Fruit fly (Drosophila melanogaster) whole organism, wandering third instar larva: ENCODE data around the gene Nuak.

Experiments used
- Abd-B ChIP-seq: fragments of >200 bp; optimal IDR thresholded peaks from 2 replicates; lab custom pipeline; 2017; ENCODE audit warnings: missing biosample characterization, missing genetic modification characterization
- CG32264 ChIP-seq: fragments of 200-800 bp; sonication (Bioruptor generic); optimal IDR thresholded peaks from 2 replicates; lab custom pipeline; 2016; ENCODE audit warnings: missing biosample characterization, missing genetic modification characterization
- CG9705 ChIP-seq: fragments of 200-800 bp; sonication (Bioruptor generic); optimal IDR thresholded peaks from 2 replicates; lab custom pipeline; 2018; ENCODE audit warnings: missing biosample characterization, mild to moderate bottlenecking, missing genetic modification characterization
- CrebA ChIP-seq: fragments of 200-800 bp; sonication (Bioruptor generic); optimal IDR thresholded peaks from 2 replicates; lab custom pipeline; 2016; ENCODE audit warnings: missing biosample characterization, mild to moderate bottlenecking, missing genetic modification characterization, borderline replicate concordance
- Dfd ChIP-seq: fragments of >200 bp; optimal IDR thresholded peaks from 2 replicates; lab custom pipeline; 2017; ENCODE audit warnings: missing biosample characterization, missing genetic modification characterization
- Dif ChIP-seq: fragments of 200-275, 200-300 bp; sonication (Bioruptor generic); optimal IDR thresholded peaks from 2 replicates; lab custom pipeline; 2018; ENCODE audit warnings: missing biosample characterization, missing genetic modification characterization; ENCODE audit not compliant: partially characterized antibody
- HLH106 ChIP-seq: fragments of 200-800 bp; optimal IDR thresholded peaks from 3 replicates; lab custom pipeline; 2019; ENCODE audit warnings: missing biosample characterization, mild to moderate bottlenecking, missing genetic modification characterization, moderate library complexity
- Hnf4 ChIP-seq: fragments of 200-800 bp; sonication (Bioruptor generic); optimal IDR thresholded peaks from 2 replicates; lab custom pipeline; 2016; ENCODE audit warnings: missing biosample characterization, mild to moderate bottlenecking, missing genetic modification characterization
- Hr78 ChIP-seq: fragments of >200 bp; optimal IDR thresholded peaks from 2 replicates; lab custom pipeline; 2017; ENCODE audit warnings: missing biosample characterization, missing genetic modification characterization
- Hr83 ChIP-seq: fragments of 200-300 bp; sonication (Bioruptor generic); optimal IDR thresholded peaks from 2 replicates; lab custom pipeline; 2016; ENCODE audit warnings: missing biosample characterization, mild to moderate bottlenecking, missing genetic modification characterization, moderate library complexity; ENCODE audit not compliant: poor library complexity, severe bottlenecking
- Jra ChIP-seq: sonication (Bioruptor generic); optimal IDR thresholded peaks from 2 replicates; lab custom pipeline; 2016; ENCODE audit warnings: missing biosample characterization, missing genetic modification characterization
- Mio ChIP-seq: sonication (Bioruptor generic); optimal IDR thresholded peaks from 2 replicates; lab custom pipeline; 2016; ENCODE audit warnings: missing biosample characterization, missing genetic modification characterization
- Myc ChIP-seq: fragments of >200 bp; optimal IDR thresholded peaks from 2 replicates; lab custom pipeline; 2017
- N ChIP-seq: fragments of >200 bp; optimal IDR thresholded peaks from 2 replicates; lab custom pipeline; 2018; ENCODE audit warnings: missing biosample characterization, missing external identifiers, missing genetic modification characterization
- OdsH ChIP-seq: fragments of 200-800 bp; sonication (Bioruptor generic); optimal IDR thresholded peaks from 2 replicates; lab custom pipeline; 2016; ENCODE audit warnings: missing biosample characterization, mild to moderate bottlenecking, missing genetic modification characterization
- Rel ChIP-seq, 2 experiments: fragments of 200-800 bp; sonication (Bioruptor generic) in 1 of 2; optimal IDR thresholded peaks; 2 replicates in 1 of 2; 3 replicates in 1 of 2; lab custom pipeline; 2016 to 2019; ENCODE audit warnings: mild to moderate bottlenecking in 2 of 2, missing biosample characterization in 2 of 2, missing genetic modification characterization in 2 of 2, moderate library complexity in 1 of 2
- Sp1 ChIP-seq: fragments of 200-800 bp; sonication (Bioruptor generic); optimal IDR thresholded peaks from 3 replicates; lab custom pipeline; 2019; ENCODE audit warnings: missing biosample characterization, mild to moderate bottlenecking, missing genetic modification characterization, moderate library complexity
- Vsx2 ChIP-seq: fragments of 200-300, 225-300 bp; sonication (Bioruptor generic); optimal IDR thresholded peaks from 2 replicates; lab custom pipeline; 2018; ENCODE audit warnings: missing biosample characterization, missing genetic modification characterization; ENCODE audit not compliant: partially characterized antibody
- br ChIP-seq: fragments of 200-800 bp; sonication (Bioruptor generic); optimal IDR thresholded peaks from 2 replicates; lab custom pipeline; 2016; ENCODE audit warnings: missing biosample characterization, missing genetic modification characterization
- dl ChIP-seq, 2 experiments: fragments of 175-275, 200-275 bp in 1 of 2; fragments of 200-275 bp in 1 of 2; sonication (Bioruptor generic); optimal IDR thresholded peaks; lab custom pipeline; 2018; ENCODE audit warnings: mild to moderate bottlenecking in 2 of 2, missing biosample characterization in 2 of 2, missing genetic modification characterization in 2 of 2, moderate library complexity in 2 of 2; ENCODE audit not compliant: partially characterized antibody in 2 of 2, insufficient read depth in 1 of 2
- dmrt93B ChIP-seq: fragments of 200-800 bp; sonication (Bioruptor generic); optimal IDR thresholded peaks from 2 replicates; lab custom pipeline; 2018; ENCODE audit warnings: missing biosample characterization, mild to moderate bottlenecking, missing genetic modification characterization
- dsf ChIP-seq: sonication (Bioruptor generic); optimal IDR thresholded peaks from 2 replicates; lab custom pipeline; 2016; ENCODE audit warnings: missing biosample characterization, missing genetic modification characterization, borderline replicate concordance
- ey ChIP-seq: fragments of 200-800 bp; sonication (Bioruptor generic); optimal IDR thresholded peaks from 2 replicates; lab custom pipeline; 2016; ENCODE audit warnings: missing biosample characterization, missing genetic modification characterization
- foxo ChIP-seq, 2 experiments: fragments of 200-800 bp; sonication (Bioruptor generic); optimal IDR thresholded peaks; 2 replicates in 1 of 2; 3 replicates in 1 of 2; lab custom pipeline; 2016 to 2017; ENCODE audit warnings: missing biosample characterization in 2 of 2, missing genetic modification characterization in 2 of 2
- fru ChIP-seq: fragments of 200-800 bp; sonication (Bioruptor generic); optimal IDR thresholded peaks from 3 replicates; lab custom pipeline; 2016; ENCODE audit warnings: missing biosample characterization, mild to moderate bottlenecking, missing genetic modification characterization
- h ChIP-seq: fragments of 200-800 bp; sonication (Bioruptor generic); optimal IDR thresholded peaks from 3 replicates; lab custom pipeline; 2016; ENCODE audit warnings: missing biosample characterization, mild to moderate bottlenecking, missing genetic modification characterization
- jim ChIP-seq: fragments of 175-275, 200-325 bp; sonication (Bioruptor generic); optimal IDR thresholded peaks from 2 replicates; lab custom pipeline; 2016; ENCODE audit warnings: missing biosample characterization, mild to moderate bottlenecking, missing genetic modification characterization
- lola ChIP-seq: fragments of >200 bp; optimal IDR thresholded peaks from 2 replicates; lab custom pipeline; 2017; ENCODE audit warnings: missing biosample characterization, missing genetic modification characterization
- pan ChIP-seq: fragments of >200 bp; optimal IDR thresholded peaks from 2 replicates; lab custom pipeline; 2017
- psq ChIP-seq: fragments of 200-800 bp; sonication (Bioruptor generic); optimal IDR thresholded peaks from 3 replicates; lab custom pipeline; 2017; ENCODE audit warnings: missing biosample characterization, mild to moderate bottlenecking, missing genetic modification characterization, moderate library complexity
- rgr ChIP-seq: fragments of 200-800 bp; sonication (Bioruptor generic); optimal IDR thresholded peaks from 3 replicates; lab custom pipeline; 2016; ENCODE audit warnings: missing biosample characterization, mild to moderate bottlenecking, missing genetic modification characterization
- sage ChIP-seq: fragments of 200-800 bp; sonication (Bioruptor generic); optimal IDR thresholded peaks from 2 replicates; lab custom pipeline; 2016; ENCODE audit warnings: missing biosample characterization, mild to moderate bottlenecking, missing genetic modification characterization
- sv ChIP-seq: fragments of 200-800 bp; sonication (Bioruptor generic); optimal IDR thresholded peaks from 3 replicates; lab custom pipeline; 2016; ENCODE audit warnings: missing biosample characterization, missing genetic modification characterization
- tai ChIP-seq: sonication (Bioruptor generic); optimal IDR thresholded peaks from 2 replicates; lab custom pipeline; 2016; ENCODE audit warnings: missing biosample characterization, missing genetic modification characterization
- usp ChIP-seq: fragments of >200 bp; optimal IDR thresholded peaks from 2 replicates; lab custom pipeline; 2017; ENCODE audit warnings: missing biosample characterization, missing genetic modification characterization
- woc ChIP-seq: sonication (Bioruptor generic); optimal IDR thresholded peaks from 2 replicates; lab custom pipeline; 2016; ENCODE audit warnings: missing biosample characterization, mild to moderate bottlenecking, missing genetic modification characterization

Nuak gene

dm6 chr3R:10350741-10351629, 86.9 kb downstream of the Nuak start (continued):
- TF ChIP-seq CG32264 (GFP tag; lab: Kevin White, UChicago) = peak; percentile 66
- TF ChIP-seq rgr (GFP tag; lab: Kevin White, UChicago) = peak; percentile 82
- TF ChIP-seq pan (lab: Kevin White, UChicago) = no peak
- peak; percentile 69 for TF ChIP-seq dmrt93B (GFP tag; lab: Kevin White, UChicago)
- peak; percentile 86 for TF ChIP-seq ey (GFP tag; lab: Kevin White, UChicago)
- peak; percentile 82 for TF ChIP-seq br (GFP tag; lab: Kevin White, UChicago)

- TF ChIP-seq HLH106 (no peak), sage (GFP tag; lab: Kevin White, UChicago) (peak; percentile 76), jim (peak; percentile 55), CG9705 (GFP tag; lab: Kevin White, UChicago) (peak; percentile 65), pan (lab: Kevin White, UChicago) (no peak), tai (no peak), Myc (lab: Kevin White, UChicago) (no peak), h (GFP tag; lab: Kevin White, UChicago) (no peak), usp (no peak), Sp1 (GFP tag; lab: Kevin White, UChicago) (peak; percentile 93), CrebA (peak; percentile 87), rgr (GFP tag; lab: Kevin White, UChicago) (no peak), foxo (GFP tag; optimal IDR thresholded peaks at IDR 0.05; lab: Kevin White, UChicago) (peak in 1 of 2 experiments; percentile 68), Hr83 (GFP tag; lab: Kevin White, UChicago) (no peak), psq (GFP tag; lab: Kevin White, UChicago) (peak; percentile 72), Rel (GFP tag; optimal IDR thresholded peaks at IDR 0.05; lab: Kevin White, UChicago) (peak; percentile 81), Rel (tag; optimal IDR thresholded peaks at IDR 0.05; lab: Kevin White, UChicago) (peak; percentile 81), br (GFP tag; lab: Kevin White, UChicago) (no peak), Hnf4 (GFP tag; lab: Kevin White, UChicago) (peak; percentile 19), sv (GFP tag; lab: Kevin White, UChicago) (no peak), CG32264 (GFP tag; lab: Kevin White, UChicago) (peak; percentile 22), dl (GFP tag; optimal IDR thresholded peaks at IDR 0.05; lab: Kevin White, UChicago; ENCODE audit: insufficient read depth in 1 of 2, partially characterized antibody in 2 of 2) (no peak), ey (GFP tag; lab: Kevin White, UChicago) (no peak), Dif (GFP tag; lab: Kevin White, UChicago) (no peak)
These were observed 87.9 kb downstream of the Nuak start for dm6 chr3R:10351960-10352458.

dm6 chr3R:10352844-10353243, 88.7 kb downstream of the Nuak start:
- TF ChIP-seq psq (GFP tag; lab: Kevin White, UChicago) = peak; percentile 1
- TF ChIP-seq h (GFP tag; lab: Kevin White, UChicago) = no peak
- peak; percentile 41 for TF ChIP-seq fru (GFP tag; lab: Kevin White, UChicago)
- no peak for TF ChIP-seq CrebA
- TF ChIP-seq pan (lab: Kevin White, UChicago) = no peak
- TF ChIP-seq, all 38 proteins: peak for 2

dm6 chr3R:10353932-10354703, 90.0 kb downstream of the Nuak start:
- TF ChIP-seq OdsH (GFP tag; lab: Kevin White, UChicago) (peak; percentile 16), Vsx2 (no peak), Jra (GFP tag; lab: Kevin White, UChicago) (no peak), woc (GFP tag; lab: Kevin White, UChicago) (peak; percentile 2), Hr78 (GFP tag; lab: Kevin White, UChicago) (no peak), Abd-B (GFP tag; lab: Kevin White, UChicago) (no peak), CrebA (no peak), foxo (GFP tag; optimal IDR thresholded peaks at IDR 0.05; lab: Kevin White, UChicago) (peak in 1 of 2 experiments; percentile 44), ey (GFP tag; lab: Kevin White, UChicago) (no peak), dsf (GFP tag; lab: Kevin White, UChicago) (no peak), jim (no peak), lola (GFP tag; lab: Kevin White, UChicago) (no peak), rgr (GFP tag; lab: Kevin White, UChicago) (no peak), psq (GFP tag; lab: Kevin White, UChicago) (peak; percentile 12), CG32264 (GFP tag; lab: Kevin White, UChicago) (no peak), dmrt93B (GFP tag; lab: Kevin White, UChicago) (no peak), N (GFP tag; lab: Kevin White, UChicago) (no peak), Dfd (GFP tag; lab: Kevin White, UChicago) (no peak), tai (no peak), Rel (GFP tag; optimal IDR thresholded peaks at IDR 0.05; lab: Kevin White, UChicago) (no peak), Rel (tag; optimal IDR thresholded peaks at IDR 0.05; lab: Kevin White, UChicago) (peak; percentile 24), dl (GFP tag; optimal IDR thresholded peaks at IDR 0.05; lab: Kevin White, UChicago; ENCODE audit: insufficient read depth in 1 of 2, partially characterized antibody in 2 of 2) (no peak), Hnf4 (GFP tag; lab: Kevin White, UChicago) (no peak), sage (GFP tag; lab: Kevin White, UChicago) (no peak), pan (lab: Kevin White, UChicago) (no peak), Mio (GFP tag; lab: Kevin White, UChicago) (no peak), br (GFP tag; lab: Kevin White, UChicago) (no peak), Sp1 (GFP tag; lab: Kevin White, UChicago) (peak; percentile 3)
